Worm (Caenorhabditis elegans): Measurements from ENCODE around the gene Y62H9A.4.

The Y62H9A.4 gene

ce11 chrX:11878109-11878508 is 1.8 kb upstream of the Y62H9A.4 start, which contains the start of gene Y62H9A.2:
TSS of gene Y62H9A.2 (minus strand) at chrX:11878209.
- TF ChIP-seq elt-3 (tag; optimal IDR thresholded peaks at IDR 0.05) (no peak), lin-32 (GFP tag; optimal IDR thresholded peaks at IDR 0.05) (no peak), mep-1 (tag; optimal IDR thresholded peaks at IDR 0.05) (no peak), nhr-76 (tag; optimal IDR thresholded peaks at IDR 0.05) (no peak), pha-4 (tag; optimal IDR thresholded peaks at IDR 0.05) (no peak), mab-5 (tag; optimal IDR thresholded peaks at IDR 0.05) (no peak), hlh-1 (tag; optimal IDR thresholded peaks at IDR 0.05) (no peak), blmp-1 (tag; optimal IDR thresholded peaks at IDR 0.05) (no peak), cnd-1 (tag; optimal IDR thresholded peaks at IDR 0.05) (no peak), tbx-8 (GFP tag; optimal IDR thresholded peaks at IDR 0.05) (no peak), ces-1 (GFP tag; optimal IDR thresholded peaks at IDR 0.05) (no peak), ceh-43 (GFP tag; optimal IDR thresholded peaks at IDR 0.05) (no peak), nhr-237 (tag; optimal IDR thresholded peaks at IDR 0.05) (no peak)

- TF ChIP-seq unc-39 (tag; optimal IDR thresholded peaks at IDR 0.05): no peak
- TF ChIP-seq tbx-8 (GFP tag; optimal IDR thresholded peaks at IDR 0.05): no peak
- TF ChIP-seq lin-32 (GFP tag; optimal IDR thresholded peaks at IDR 0.05): no peak
- no peak for TF ChIP-seq unc-120 (tag; optimal IDR thresholded peaks at IDR 0.05; ENCODE audit: poor library complexity, severe bottlenecking)
- TF ChIP-seq mab-5 (tag; optimal IDR thresholded peaks at IDR 0.05): no peak
- no peak for TF ChIP-seq flh-1 (GFP tag; optimal IDR thresholded peaks at IDR 0.05)
- no peak for TF ChIP-seq ceh-83 (GFP tag; optimal IDR thresholded peaks at IDR 0.05)
- no peak for TF ChIP-seq ces-1 (GFP tag; optimal IDR thresholded peaks at IDR 0.05)
Measured at ce11 chrX:11882800-11883199, 2.9 kb downstream of the Y62H9A.4 start, which contains the start of the genes Y62H9A.5 and ule-5. TSS of gene Y62H9A.5 (minus strand) at chrX:11882900. TSS of gene ule-5 (plus strand) at chrX:11883127.

- TF ChIP-seq bed-3 (GFP tag; optimal IDR thresholded peaks at IDR 0.05): no peak
- TF ChIP-seq ceh-83 (GFP tag; optimal IDR thresholded peaks at IDR 0.05): no peak
- TF ChIP-seq lin-13 (tag; optimal IDR thresholded peaks at IDR 0.05): no peak
- no peak for TF ChIP-seq mep-1 (tag; optimal IDR thresholded peaks at IDR 0.05)
- TF ChIP-seq mls-2 (tag; optimal IDR thresholded peaks at IDR 0.05): no peak
- no peak for TF ChIP-seq sem-2 (GFP tag; optimal IDR thresholded peaks at IDR 0.05)
- TF ChIP-seq M03D4.4 (tag; optimal IDR thresholded peaks at IDR 0.05): no peak
- TF ChIP-seq nhr-28 (tag; optimal IDR thresholded peaks at IDR 0.05): no peak
- no peak for TF ChIP-seq ceh-43 (GFP tag; optimal IDR thresholded peaks at IDR 0.05)
- TF ChIP-seq unc-62 (GFP tag; optimal IDR thresholded peaks at IDR 0.05): no peak
- no peak for TF ChIP-seq drap-1 (GFP tag; optimal IDR thresholded peaks at IDR 0.05)
- TF ChIP-seq elt-3 (tag; optimal IDR thresholded peaks at IDR 0.05): no peak
- no peak for TF ChIP-seq lin-32 (GFP tag; optimal IDR thresholded peaks at IDR 0.05)
- TF ChIP-seq snpc-4 (tag; optimal IDR thresholded peaks at IDR 0.05): no peak
- no peak for TF ChIP-seq unc-39 (tag; optimal IDR thresholded peaks at IDR 0.05)
Measured at ce11 chrX:11885577-11885976, 5.7 kb downstream of the Y62H9A.4 start, which contains the start of gene Y62H9A.7. TSS of gene Y62H9A.7 (minus strand) at chrX:11885677.

- TF ChIP-seq sem-2 (GFP tag; optimal IDR thresholded peaks at IDR 0.05) (no peak), M03D4.4 (tag; optimal IDR thresholded peaks at IDR 0.05) (no peak), snpc-4 (tag; optimal IDR thresholded peaks at IDR 0.05) (no peak), sptf-1 (tag; optimal IDR thresholded peaks at IDR 0.05) (no peak), ham-2 (GFP tag; optimal IDR thresholded peaks at IDR 0.05) (no peak), ceh-83 (GFP tag; optimal IDR thresholded peaks at IDR 0.05) (no peak), blmp-1 (tag; optimal IDR thresholded peaks at IDR 0.05) (no peak), ceh-43 (GFP tag; optimal IDR thresholded peaks at IDR 0.05) (no peak), zip-8 (tag; optimal IDR thresholded peaks at IDR 0.05) (no peak), unc-62 (GFP tag; optimal IDR thresholded peaks at IDR 0.05) (no peak), unc-120 (tag; optimal IDR thresholded peaks at IDR 0.05; ENCODE audit: poor library complexity, severe bottlenecking) (no peak), tbx-8 (GFP tag; optimal IDR thresholded peaks at IDR 0.05) (no peak), hlh-1 (tag; optimal IDR thresholded peaks at IDR 0.05) (no peak), nhr-237 (tag; optimal IDR thresholded peaks at IDR 0.05) (no peak), mep-1 (tag; optimal IDR thresholded peaks at IDR 0.05) (no peak), unc-39 (tag; optimal IDR thresholded peaks at IDR 0.05) (no peak), mab-5 (tag; optimal IDR thresholded peaks at IDR 0.05) (no peak)
Measured at ce11 chrX:11892328-11892727, 12.4 kb downstream of the Y62H9A.4 start, which contains the start of gene Y62H9A.8. TSS of gene Y62H9A.8 (minus strand) at chrX:11892428.

- TF ChIP-seq M03D4.4 (tag; optimal IDR thresholded peaks at IDR 0.05) (no peak), hlh-1 (tag; optimal IDR thresholded peaks at IDR 0.05) (no peak), tbx-8 (GFP tag; optimal IDR thresholded peaks at IDR 0.05) (no peak), zip-8 (tag; optimal IDR thresholded peaks at IDR 0.05) (no peak), ceh-39 (tag; optimal IDR thresholded peaks at IDR 0.05) (no peak), nhr-76 (tag; optimal IDR thresholded peaks at IDR 0.05) (no peak)
Measured at ce11 chrX:11896708-11897107, 16.8 kb downstream of the Y62H9A.4 start.

All from whole organism, mixed stage, embryonic.